Fruit fly (Drosophila melanogaster) whole organism, embryonic: ENCODE measurements around the gene CG10710.
A peak's percentile ranks its signal among the peaks of the same experiment; 100 is the strongest.

ENCODE experiments used
- C15 ChIP-seq: fragments of 200-800 bp; sonication (Bioruptor generic); IDR thresholded peaks from 3 replicates; pipeline ENCODE4 v1.3.6; 2022; ENCODE audit warnings: missing biosample characterization, missing genetic modification characterization
- CG10147 ChIP-seq: fragments of 200-800 bp; sonication (Bioruptor generic); optimal IDR thresholded peaks from 2 replicates; lab custom pipeline; 2019; ENCODE audit warnings: missing biosample characterization, mild to moderate bottlenecking, missing genetic modification characterization, moderate library complexity
- CG10979 ChIP-seq: fragments of 200-800 bp; sonication (Bioruptor generic); optimal IDR thresholded peaks from 2 replicates; lab custom pipeline; 2018; ENCODE audit warnings: missing biosample characterization, mild to moderate bottlenecking, missing genetic modification characterization, moderate library complexity
- CG11085 ChIP-seq: fragments of 200-800 bp; sonication (Bioruptor generic); IDR thresholded peaks from 2 replicates; pipeline ENCODE4 v1.3.6; 2022; ENCODE audit warnings: missing biosample characterization, missing genetic modification characterization
- CG11560 ChIP-seq: fragments of 200-800 bp; sonication (Bioruptor generic); IDR thresholded peaks from 3 replicates; pipeline ENCODE4 v1.3.6; 2022; ENCODE audit warnings: missing biosample characterization, missing genetic modification characterization
- CG11696 ChIP-seq: fragments of 200-800 bp; sonication (Bioruptor generic); IDR thresholded peaks from 2 replicates; pipeline ENCODE4 v1.3.6; 2022; ENCODE audit warnings: missing biosample characterization, missing genetic modification characterization
- CG12219 ChIP-seq: fragments of 200-800 bp; sonication (Bioruptor generic); optimal IDR thresholded peaks from 3 replicates; lab custom pipeline; 2018; ENCODE audit warnings: missing biosample characterization, mild to moderate bottlenecking, missing genetic modification characterization
- CG12299 ChIP-seq: fragments of 200-800 bp; sonication (Bioruptor generic); optimal IDR thresholded peaks from 2 replicates; lab custom pipeline; 2018; ENCODE audit warnings: missing biosample characterization, mild to moderate bottlenecking, missing genetic modification characterization
- CG12659 ChIP-seq: fragments of 200-800 bp; sonication (Bioruptor generic); optimal IDR thresholded peaks from 3 replicates; lab custom pipeline; 2017; ENCODE audit warnings: mild to moderate bottlenecking, missing biosample characterization, missing genetic modification reagents, missing genetic modification characterization
- CG12769 ChIP-seq: fragments of 200-800 bp; sonication (Bioruptor generic); optimal IDR thresholded peaks from 2 replicates; lab custom pipeline; 2019; ENCODE audit warnings: missing biosample characterization, mild to moderate bottlenecking, missing genetic modification characterization, moderate library complexity
- CG13296 ChIP-seq: fragments of 200-800 bp; sonication (Bioruptor generic); optimal IDR thresholded peaks from 3 replicates; lab custom pipeline; 2018; ENCODE audit warnings: missing biosample characterization, mild to moderate bottlenecking, missing genetic modification characterization
- CG16815 ChIP-seq: fragments of 200-800 bp; sonication (Bioruptor generic); optimal IDR thresholded peaks from 3 replicates; lab custom pipeline; 2017; ENCODE audit warnings: missing biosample characterization, mild to moderate bottlenecking, missing genetic modification characterization
- CG17359 ChIP-seq: fragments of 200-800 bp; sonication (Bioruptor generic); optimal IDR thresholded peaks from 3 replicates; lab custom pipeline; 2018; ENCODE audit warnings: missing biosample characterization, mild to moderate bottlenecking, missing genetic modification characterization, moderate library complexity
- CG17361 ChIP-seq: fragments of 200-800 bp; sonication (Bioruptor generic); IDR thresholded peaks from 3 replicates; pipeline ENCODE4 v1.3.6; 2022; ENCODE audit warnings: missing biosample characterization, missing genetic modification characterization
- CG18262 ChIP-seq: fragments of 200-800 bp; optimal IDR thresholded peaks from 3 replicates; lab custom pipeline; 2019; ENCODE audit warnings: missing biosample characterization, mild to moderate bottlenecking, missing genetic modification characterization, moderate library complexity
- CG18619 ChIP-seq: fragments of 200-800 bp; sonication (Bioruptor generic); optimal IDR thresholded peaks from 3 replicates; lab custom pipeline; 2017; ENCODE audit warnings: missing biosample characterization, mild to moderate bottlenecking, missing genetic modification characterization
- CG2120 ChIP-seq: fragments of 200-800 bp; sonication (Bioruptor generic); optimal IDR thresholded peaks from 3 replicates; lab custom pipeline; 2016; ENCODE audit warnings: missing biosample characterization, missing genetic modification characterization
- CG2678 ChIP-seq: fragments of 200-800 bp; sonication (Bioruptor generic); optimal IDR thresholded peaks from 3 replicates; lab custom pipeline; 2019; ENCODE audit warnings: missing biosample characterization, mild to moderate bottlenecking, missing genetic modification characterization, moderate library complexity
- CG30431 ChIP-seq: fragments of 200-800 bp; sonication (Bioruptor generic); optimal IDR thresholded peaks from 2 replicates; lab custom pipeline; 2017; ENCODE audit warnings: missing biosample characterization, missing genetic modification characterization
- CG3065 ChIP-seq: fragments of 200-800 bp; sonication (Bioruptor generic); optimal IDR thresholded peaks from 2 replicates; lab custom pipeline; 2016; ENCODE audit warnings: missing biosample characterization, missing genetic modification characterization
- CG31365 ChIP-seq: fragments of 200-800 bp; sonication (Bioruptor generic); optimal IDR thresholded peaks from 2 replicates; lab custom pipeline; 2018; ENCODE audit warnings: missing biosample characterization, mild to moderate bottlenecking, missing genetic modification characterization
- CG34376 ChIP-seq: fragments of 200-800 bp; sonication (Bioruptor generic); optimal IDR thresholded peaks from 2 replicates; lab custom pipeline; 2018; ENCODE audit warnings: missing biosample characterization, mild to moderate bottlenecking, missing genetic modification characterization
- CG42726 ChIP-seq: fragments of 200-800 bp; sonication (Bioruptor generic); IDR thresholded peaks from 2 replicates; pipeline ENCODE4 v1.3.6; 2022; ENCODE audit warnings: missing biosample characterization, missing genetic modification characterization; ENCODE audit not compliant: partially characterized antibody
- CG7271 ChIP-seq: fragments of 200-800 bp; sonication (Bioruptor generic); optimal IDR thresholded peaks from 2 replicates; lab custom pipeline; 2018; ENCODE audit warnings: missing biosample characterization, mild to moderate bottlenecking, missing genetic modification characterization, moderate library complexity
- CG7357 ChIP-seq: fragments of 200-800 bp; sonication (Bioruptor generic); IDR thresholded peaks from 3 replicates; pipeline ENCODE4 v1.3.6; 2022; ENCODE audit warnings: missing biosample characterization, missing genetic modification characterization
- CG8089 ChIP-seq: fragments of 200-800 bp; sonication (Bioruptor generic); optimal IDR thresholded peaks from 3 replicates; lab custom pipeline; 2016; ENCODE audit warnings: missing biosample characterization, missing genetic modification characterization
- CkIIα-i1 ChIP-seq: fragments of 200-800 bp; sonication (Bioruptor generic); IDR thresholded peaks from 2 replicates; pipeline ENCODE4 v1.3.6; 2022; ENCODE audit warnings: missing biosample characterization, missing genetic modification characterization
- Elba2 ChIP-seq: fragments of 200-800 bp; sonication (Bioruptor generic); optimal IDR thresholded peaks from 3 replicates; lab custom pipeline; 2016; ENCODE audit warnings: missing biosample characterization, missing genetic modification characterization
- Ets97D ChIP-seq: fragments of 200-800 bp; sonication (Bioruptor generic); optimal IDR thresholded peaks from 3 replicates; lab custom pipeline; 2016; ENCODE audit warnings: missing biosample characterization, missing genetic modification characterization
- Hmr ChIP-seq: fragments of 200-800 bp; sonication (Bioruptor generic); optimal IDR thresholded peaks from 3 replicates; lab custom pipeline; 2017; ENCODE audit warnings: mild to moderate bottlenecking, missing biosample characterization, missing genetic modification reagents, missing genetic modification characterization
- Rfx ChIP-seq: fragments of 200-800 bp; sonication (Bioruptor generic); IDR thresholded peaks from 2 replicates; pipeline ENCODE4 v1.3.6; 2022; ENCODE audit warnings: missing biosample characterization, missing genetic modification characterization
- Six4 ChIP-seq: fragments of 200-800 bp; sonication (Bioruptor generic); optimal IDR thresholded peaks from 2 replicates; lab custom pipeline; 2016; ENCODE audit warnings: missing biosample characterization, missing genetic modification characterization
- TFAM ChIP-seq: fragments of 200-800 bp; sonication (Bioruptor generic); optimal IDR thresholded peaks from 2 replicates; lab custom pipeline; 2017; ENCODE audit warnings: missing biosample characterization, missing genetic modification characterization, inconsistent platforms
- Tbp ChIP-seq: fragments of >200 bp; optimal IDR thresholded peaks from 2 replicates; lab custom pipeline; 2018; ENCODE audit warnings: missing biosample characterization, missing genetic modification characterization
- bab2 ChIP-seq: fragments of 200-800 bp; sonication (Bioruptor generic); optimal IDR thresholded peaks from 2 replicates; lab custom pipeline; 2016; ENCODE audit warnings: missing biosample characterization, missing genetic modification characterization
- dpn ChIP-seq, 2 experiments: fragments of 200-800 bp; sonication (Bioruptor generic); optimal IDR thresholded peaks; 3 replicates each; lab custom pipeline; 2016; ENCODE audit warnings: missing biosample characterization in 2 of 2, missing genetic modification characterization in 2 of 2
- fu2 ChIP-seq: fragments of 200-800 bp; sonication (Bioruptor generic); optimal IDR thresholded peaks from 2 replicates; lab custom pipeline; 2016; ENCODE audit warnings: missing biosample characterization, missing genetic modification characterization
- gfzf ChIP-seq: fragments of 200-800 bp; sonication (Bioruptor generic); optimal IDR thresholded peaks from 2 replicates; lab custom pipeline; 2016; ENCODE audit warnings: missing biosample characterization, mild to moderate bottlenecking, missing genetic modification characterization, moderate library complexity
- lilli ChIP-seq: fragments of 200-800 bp; sonication (Bioruptor generic); optimal IDR thresholded peaks from 3 replicates; lab custom pipeline; 2016; ENCODE audit warnings: missing biosample characterization, missing genetic modification characterization
- lov ChIP-seq, 2 experiments: fragments of 200-800 bp in 1 of 2; fragments of >200 bp in 1 of 2; sonication (Bioruptor generic) in 1 of 2; IDR thresholded peaks in 1 of 2; optimal IDR thresholded peaks in 1 of 2; 2 replicates in 1 of 2; 3 replicates in 1 of 2; pipeline versions ENCODE4 v1.3.6 to Lab custom; 2017 to 2022; ENCODE audit warnings: missing biosample characterization in 1 of 2, missing genetic modification characterization in 1 of 2
- nau ChIP-seq: fragments of 200-800 bp; sonication (Bioruptor generic); optimal IDR thresholded peaks from 3 replicates; lab custom pipeline; 2017; ENCODE audit warnings: missing biosample characterization, mild to moderate bottlenecking, missing genetic modification characterization, missing genetic modification reagents
- oc ChIP-seq: fragments of 200-800 bp; sonication (Bioruptor generic); optimal IDR thresholded peaks from 2 replicates; lab custom pipeline; 2018; ENCODE audit warnings: missing biosample characterization, mild to moderate bottlenecking, missing genetic modification characterization, moderate library complexity
- org-1 ChIP-seq: fragments of 200-800 bp; sonication (Bioruptor generic); optimal IDR thresholded peaks from 2 replicates; lab custom pipeline; 2017; ENCODE audit warnings: missing biosample characterization, missing genetic modification characterization
- phol ChIP-seq: fragments of 200-800 bp; sonication (Bioruptor generic); optimal IDR thresholded peaks from 3 replicates; lab custom pipeline; 2018; ENCODE audit warnings: missing biosample characterization, mild to moderate bottlenecking, missing genetic modification characterization, moderate library complexity
- sc ChIP-seq, 3 experiments: fragments of >200 bp in 2 of 3; fragments of 200-800 bp in 1 of 3; sonication (Bioruptor generic) in 1 of 3; optimal IDR thresholded peaks; 2 replicates in 2 of 3; 3 replicates in 1 of 3; lab custom pipeline; 2017; ENCODE audit warnings: mild to moderate bottlenecking in 1 of 3, missing biosample characterization in 1 of 3, missing genetic modification characterization in 1 of 3, missing genetic modification reagents in 1 of 3
- schlank ChIP-seq: fragments of 200-800 bp; sonication (Bioruptor generic); optimal IDR thresholded peaks from 2 replicates; lab custom pipeline; 2018; ENCODE audit warnings: missing biosample characterization, mild to moderate bottlenecking, missing genetic modification characterization
- ssp ChIP-seq: fragments of 200-800 bp; sonication (Bioruptor generic); IDR thresholded peaks from 2 replicates; pipeline ENCODE4 v1.3.6; 2022; ENCODE audit warnings: missing biosample characterization, missing genetic modification characterization
- tio ChIP-seq: fragments of 200-800 bp; sonication (Bioruptor generic); optimal IDR thresholded peaks from 2 replicates; lab custom pipeline; 2017; ENCODE audit warnings: missing biosample characterization, missing genetic modification characterization, inconsistent platforms

The CG10710 gene

DNA sequence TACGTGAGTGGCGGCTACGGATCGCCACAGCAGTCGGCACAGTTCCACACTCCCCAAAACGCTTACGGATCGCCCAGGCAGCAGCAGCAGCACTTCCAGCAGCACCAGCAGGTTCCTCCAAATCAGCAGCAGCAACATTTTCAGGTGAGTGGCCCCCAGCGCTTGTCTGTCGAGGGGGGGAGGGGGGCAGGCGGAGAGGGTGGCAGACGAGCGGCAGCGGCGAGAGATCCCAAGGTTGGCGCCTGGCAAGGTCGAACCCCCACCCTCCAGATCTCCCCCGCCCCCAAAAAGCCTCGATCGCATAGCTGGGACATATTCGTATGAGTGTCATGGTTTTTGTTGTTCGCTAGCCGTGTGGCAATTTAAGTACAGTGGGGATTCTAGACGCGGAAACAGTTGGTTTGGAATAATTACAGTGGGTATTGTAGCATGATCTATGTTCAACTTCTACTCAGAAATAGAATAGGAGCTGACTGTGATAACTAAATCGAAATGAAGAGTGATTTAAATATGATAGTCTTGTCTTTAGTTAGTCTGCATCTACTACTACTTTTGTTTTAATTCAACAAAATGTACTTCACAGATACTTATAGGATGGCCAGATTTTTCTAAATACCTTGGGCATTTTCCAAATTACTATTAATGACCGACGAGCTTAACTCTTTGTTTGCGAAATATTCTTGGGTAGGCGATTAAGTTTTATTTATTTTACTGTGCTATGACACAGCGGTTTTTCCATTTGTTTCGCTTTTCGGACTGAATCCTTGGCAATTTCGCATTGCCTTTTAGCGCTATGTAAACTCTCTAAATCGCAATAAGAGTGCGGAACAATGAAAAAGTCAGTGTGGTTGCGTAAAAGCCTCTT is 40.8 kb downstream of the CG10710 start (continued):
- TF ChIP-seq sc (optimal IDR thresholded peaks at IDR 0.05; lab: Kevin White, UChicago): no peak
- no peak for TF ChIP-seq sc (GFP tag; optimal IDR thresholded peaks at IDR 0.05; lab: Kevin White, UChicago)
- peak; percentile 28 for TF ChIP-seq CG10147 (GFP tag; lab: Kevin White, UChicago)
- TF ChIP-seq Six4 (GFP tag; lab: Kevin White, UChicago): no peak
- TF ChIP-seq CG31365: no peak
- peak; percentile 35 for TF ChIP-seq CG12659 (GFP tag; lab: Kevin White, UChicago)
- TF ChIP-seq CG8089 (GFP tag; lab: Kevin White, UChicago): no peak
- TF ChIP-seq Ets97D (GFP tag; lab: Kevin White, UChicago): no peak
- no peak for TF ChIP-seq CG12299 (tag; lab: Kevin White, UChicago)
- TF ChIP-seq CG16815: no peak
- no peak for TF ChIP-seq nau (GFP tag; lab: Kevin White, UChicago)
- no peak for TF ChIP-seq Tbp (GFP tag; lab: Kevin White, UChicago)
- TF ChIP-seq CG34376 (GFP tag; lab: Kevin White, UChicago): no peak
- no peak for TF ChIP-seq CG11085 (GFP tag; lab: Robert Waterston, UW)
- TF ChIP-seq tio: no peak
- peak; percentile 32 for TF ChIP-seq Hmr (GFP tag; lab: Kevin White, UChicago)
- TF ChIP-seq fu2 (GFP tag; lab: Kevin White, UChicago): peak; percentile 1
- no peak for TF ChIP-seq C15 (GFP tag; lab: Robert Waterston, UW)
- TF ChIP-seq org-1: no peak
- TF ChIP-seq Elba2: no peak
- no peak for TF ChIP-seq CG17361
- no peak for TF ChIP-seq CG42726 (GFP tag; lab: Robert Waterston, UW)
- no peak for TF ChIP-seq CG11560 (tag; lab: Robert Waterston, UW)
- TF ChIP-seq CG18262 (tag; lab: Kevin White, UChicago): no peak
- peak; percentile 8 for TF ChIP-seq CG13296
- peak; percentile 60 for TF ChIP-seq CG2120 (GFP tag; lab: Kevin White, UChicago)
- no peak for TF ChIP-seq CG7357 (GFP tag; lab: Robert Waterston, UW)
- no peak for TF ChIP-seq gfzf (GFP tag; lab: Kevin White, UChicago)
- TF ChIP-seq schlank (tag; lab: Kevin White, UChicago): no peak
- no peak for TF ChIP-seq lov (optimal IDR thresholded peaks at IDR 0.05; lab: Kevin White, UChicago)
- no peak for TF ChIP-seq lov (GFP tag; IDR thresholded peaks at IDR 0.05; lab: Robert Waterston, UW)
- TF ChIP-seq bab2 (GFP tag; lab: Kevin White, UChicago): no peak
- no peak for TF ChIP-seq CG17359
- peak; percentile 65 for TF ChIP-seq Rfx (GFP tag; lab: Robert Waterston, UW)
- peak; percentile 33 for TF ChIP-seq lilli (GFP tag; lab: Kevin White, UChicago)
- TF ChIP-seq oc (tag; lab: Kevin White, UChicago): no peak
- peak; percentile 84 for TF ChIP-seq CG12769 (tag; lab: Kevin White, UChicago)
- no peak for TF ChIP-seq ssp (GFP tag; lab: Robert Waterston, UW)
- peak in 1 of 2 experiments; percentile 22 for TF ChIP-seq dpn (GFP tag; optimal IDR thresholded peaks at IDR 0.05; lab: Kevin White, UChicago)
- TF ChIP-seq CG11696 (GFP tag; lab: Robert Waterston, UW): no peak
- TF ChIP-seq CG30431 (GFP tag; lab: Kevin White, UChicago): no peak
- no peak for TF ChIP-seq TFAM
- peak; percentile 27 for TF ChIP-seq CG18619 (GFP tag; lab: Kevin White, UChicago)
- no peak for TF ChIP-seq CG3065 (GFP tag; lab: Kevin White, UChicago)
- peak; percentile 49 for TF ChIP-seq CG2678 (tag; lab: Kevin White, UChicago)
- TF ChIP-seq CkIIα-i1 (GFP tag; lab: Robert Waterston, UW): no peak
- TF ChIP-seq CG10979 (tag; lab: Kevin White, UChicago): no peak
- TF ChIP-seq phol (tag; lab: Kevin White, UChicago): no peak
- TF ChIP-seq CG12219: no peak
- no peak for TF ChIP-seq CG7271 (tag; lab: Kevin White, UChicago)
